Fruit fly (Drosophila melanogaster): ENCODE measurements around the gene CG43051.
A peak's percentile ranks its signal among the peaks of the same experiment; 100 is the strongest.

CG43051 gene

DNA sequence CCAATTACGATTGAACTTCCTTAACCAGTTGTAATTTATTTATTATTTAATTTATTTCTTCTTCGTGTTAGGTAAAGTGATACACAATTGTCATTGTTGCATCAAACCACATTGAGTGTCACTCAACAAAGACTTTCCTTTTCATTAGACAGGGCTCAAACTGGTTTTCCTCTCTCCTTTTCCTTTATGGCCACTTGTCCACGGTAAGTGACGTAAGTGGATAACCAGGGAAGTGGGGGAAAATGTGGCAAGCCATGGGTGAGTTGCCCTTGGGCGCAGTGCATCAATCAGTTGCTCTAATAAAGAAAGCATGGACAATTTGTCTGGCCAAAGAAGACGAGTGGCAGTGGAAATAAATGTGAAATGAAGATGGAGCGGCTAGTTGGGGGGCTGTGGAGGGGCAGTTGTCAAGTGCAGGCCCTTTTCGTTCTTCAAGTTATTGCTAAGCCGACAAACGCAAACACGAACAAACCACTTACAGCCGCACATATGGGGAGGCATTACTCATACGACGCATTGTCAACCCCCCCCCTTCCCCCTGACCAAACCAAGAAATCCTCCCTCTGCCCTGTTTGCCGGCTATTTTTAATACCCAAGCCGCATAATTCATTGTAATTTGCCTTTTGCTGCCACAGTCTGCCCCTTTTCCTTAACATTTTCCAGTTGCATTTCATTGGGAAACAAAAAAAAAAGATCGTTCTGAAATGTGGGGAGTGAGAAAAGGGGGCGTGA lies 26.1 kb downstream of the CG43051 start:
- TF ChIP-seq brk (GFP tag; optimal IDR thresholded peaks at IDR 0.05) (no peak), Myc (optimal IDR thresholded peaks at IDR 0.05) (no peak), OdsH (GFP tag; optimal IDR thresholded peaks at IDR 0.05) (no peak), Dif (GFP tag; optimal IDR thresholded peaks at IDR 0.05; ENCODE audit: partially characterized antibody) (no peak), Rel (GFP tag; optimal IDR thresholded peaks at IDR 0.05) (no peak), Rel (tag; optimal IDR thresholded peaks at IDR 0.05) (no peak), dsf (GFP tag; optimal IDR thresholded peaks at IDR 0.05; ENCODE audit: borderline replicate concordance) (no peak), pan (optimal IDR thresholded peaks at IDR 0.05) (no peak)

DNA sequence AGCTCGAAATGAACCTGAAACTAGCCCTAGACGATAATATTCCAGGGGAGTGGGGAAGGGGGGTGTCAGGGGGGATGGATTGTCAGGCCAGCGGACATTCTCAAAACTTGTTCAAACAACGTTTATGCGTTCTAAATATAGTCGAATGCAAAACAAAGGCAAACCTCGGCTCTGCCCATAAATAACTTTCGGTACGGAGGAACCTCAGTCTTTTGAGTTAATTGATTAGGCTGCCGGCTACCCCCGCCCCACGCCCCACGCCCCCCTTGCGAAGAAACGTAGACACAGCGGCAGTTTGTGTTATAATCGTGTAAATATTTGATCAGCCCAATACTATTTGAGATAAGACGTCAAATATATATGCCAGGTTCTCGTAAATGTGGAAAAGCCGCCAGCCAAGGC lies 27.9 kb downstream of the CG43051 start:
- TF ChIP-seq sv (GFP tag; optimal IDR thresholded peaks at IDR 0.05) = no peak
- no peak for TF ChIP-seq Hr83 (GFP tag; optimal IDR thresholded peaks at IDR 0.05; ENCODE audit: poor library complexity, severe bottlenecking)
- TF ChIP-seq h (GFP tag; optimal IDR thresholded peaks at IDR 0.05) = no peak
- no peak for TF ChIP-seq dsf (GFP tag; optimal IDR thresholded peaks at IDR 0.05; ENCODE audit: borderline replicate concordance)
- TF ChIP-seq GATAd (GFP tag; optimal IDR thresholded peaks at IDR 0.05) = no peak
- TF ChIP-seq Vsx2 (GFP tag; optimal IDR thresholded peaks at IDR 0.05; ENCODE audit: partially characterized antibody) = no peak
- no peak for TF ChIP-seq Mio (GFP tag; optimal IDR thresholded peaks at IDR 0.05)
- TF ChIP-seq Sp1 (GFP tag; optimal IDR thresholded peaks at IDR 0.05) = no peak
- TF ChIP-seq lola (GFP tag; optimal IDR thresholded peaks at IDR 0.05) = no peak
- TF ChIP-seq Dif (GFP tag; optimal IDR thresholded peaks at IDR 0.05; ENCODE audit: partially characterized antibody) = no peak
- TF ChIP-seq psq (GFP tag; optimal IDR thresholded peaks at IDR 0.05) = no peak
- TF ChIP-seq Hnf4 (GFP tag; optimal IDR thresholded peaks at IDR 0.05) = no peak
- no peak for TF ChIP-seq brk (GFP tag; optimal IDR thresholded peaks at IDR 0.05)
- TF ChIP-seq foxo (GFP tag; optimal IDR thresholded peaks at IDR 0.05) = no peak
- no peak for TF ChIP-seq N (GFP tag; optimal IDR thresholded peaks at IDR 0.05)
- no peak for TF ChIP-seq tai (GFP tag; optimal IDR thresholded peaks at IDR 0.05)

DNA sequence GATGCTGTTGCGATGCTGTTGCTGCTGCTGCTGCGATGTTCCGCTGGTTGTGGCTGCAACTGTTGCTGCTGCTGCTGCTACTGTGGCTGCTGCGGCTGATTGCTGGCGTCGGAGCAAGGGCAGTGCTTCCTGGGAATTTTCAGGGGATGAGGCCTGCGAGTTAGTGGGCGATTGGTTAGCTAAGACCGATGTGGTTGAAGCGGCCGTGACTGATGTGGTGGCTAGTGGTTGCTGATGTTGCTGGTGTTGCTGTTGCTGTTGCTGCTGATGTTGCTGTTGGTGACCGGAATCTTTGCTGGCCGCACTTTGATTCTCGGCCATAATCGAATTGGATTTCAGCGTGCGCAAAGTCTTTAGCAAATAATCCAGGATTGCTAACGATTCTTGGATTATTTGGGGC lies 31.6 kb downstream of the CG43051 start:
- peak; percentile 93 for TF ChIP-seq Dfd (GFP tag; optimal IDR thresholded peaks at IDR 0.05)
- TF ChIP-seq dmrt93B (GFP tag; optimal IDR thresholded peaks at IDR 0.05) = no peak
- no peak for TF ChIP-seq usp (GFP tag; optimal IDR thresholded peaks at IDR 0.05)

DNA sequence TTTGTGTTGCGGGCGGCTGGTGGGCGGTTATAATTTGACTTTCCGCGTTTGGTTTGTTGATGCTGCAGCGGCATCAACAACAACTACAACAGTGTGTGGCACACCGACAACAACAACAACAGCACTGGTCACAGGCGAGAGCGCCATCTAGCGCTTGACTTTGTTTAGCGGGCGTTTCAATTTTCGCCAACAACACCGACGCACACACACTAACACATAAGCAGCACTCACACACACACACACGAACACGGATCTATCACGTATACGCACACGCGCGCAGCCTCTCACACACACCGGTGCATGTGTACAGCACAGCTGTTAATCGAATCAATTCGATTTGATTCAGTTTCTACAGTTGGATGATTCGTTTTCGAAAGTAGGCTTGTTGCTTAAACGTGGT lies 32.5 kb downstream of the CG43051 start:
- TF ChIP-seq dl (GFP tag; optimal IDR thresholded peaks at IDR 0.05; ENCODE audit: insufficient read depth in 1 of 2, partially characterized antibody in 2 of 2) (no peak), Rel (GFP tag; optimal IDR thresholded peaks at IDR 0.05) (no peak), Rel (tag; optimal IDR thresholded peaks at IDR 0.05) (no peak), Hr83 (GFP tag; optimal IDR thresholded peaks at IDR 0.05; ENCODE audit: poor library complexity, severe bottlenecking) (no peak), HLH106 (tag; optimal IDR thresholded peaks at IDR 0.05) (no peak), Vsx2 (GFP tag; optimal IDR thresholded peaks at IDR 0.05; ENCODE audit: partially characterized antibody) (no peak), Abd-B (GFP tag; optimal IDR thresholded peaks at IDR 0.05) (no peak), GATAd (GFP tag; optimal IDR thresholded peaks at IDR 0.05) (no peak), sage (GFP tag; optimal IDR thresholded peaks at IDR 0.05) (no peak), brk (GFP tag; optimal IDR thresholded peaks at IDR 0.05) (no peak), dsf (GFP tag; optimal IDR thresholded peaks at IDR 0.05; ENCODE audit: borderline replicate concordance) (no peak), CG32264 (GFP tag; optimal IDR thresholded peaks at IDR 0.05) (no peak), rgr (GFP tag; optimal IDR thresholded peaks at IDR 0.05) (no peak), fru (GFP tag; optimal IDR thresholded peaks at IDR 0.05) (no peak), pan (optimal IDR thresholded peaks at IDR 0.05) (no peak), dmrt93B (GFP tag; optimal IDR thresholded peaks at IDR 0.05) (no peak), psq (GFP tag; optimal IDR thresholded peaks at IDR 0.05) (no peak), usp (GFP tag; optimal IDR thresholded peaks at IDR 0.05) (no peak), ey (GFP tag; optimal IDR thresholded peaks at IDR 0.05) (no peak), Sp1 (GFP tag; optimal IDR thresholded peaks at IDR 0.05) (no peak), woc (GFP tag; optimal IDR thresholded peaks at IDR 0.05) (no peak)

Data from whole organism, wandering third instar larva.